Worm (Caenorhabditis elegans) whole organism, L2 larva: ENCODE data around the gene F22E12.3.

ENCODE experiments used
- C34F6.9 ChIP-seq: fragments of 150-350 bp; optimal IDR thresholded peaks from 2 replicates; lab custom pipeline; 2014; ENCODE audit warnings: missing biosample characterization, missing genetic modification characterization
- F13H6.1 ChIP-seq: sonication (generic microtip); optimal IDR thresholded peaks from 2 replicates; lab custom pipeline; 2016; ENCODE audit warnings: missing genetic modification characterization, missing compliant biosample characterization
- R02D3.7 ChIP-seq: fragments of 150-350 bp; optimal IDR thresholded peaks from 2 replicates; lab custom pipeline; 2014; ENCODE audit warnings: missing biosample characterization, missing genetic modification characterization
- Y55F3AM.14 ChIP-seq: fragments of 200-800 bp; sonication (Bioruptor generic); optimal IDR thresholded peaks from 2 replicates; lab custom pipeline; 2018; ENCODE audit warnings: mild to moderate bottlenecking, missing genetic modification characterization, missing compliant biosample characterization
- alr-1 ChIP-seq: fragments of 150-350 bp; optimal IDR thresholded peaks from 2 replicates; lab custom pipeline; 2014; ENCODE audit warnings: missing biosample characterization, missing genetic modification characterization
- aly-2 ChIP-seq: fragments of 150-350 bp; optimal IDR thresholded peaks from 2 replicates; lab custom pipeline; 2014; ENCODE audit warnings: missing biosample characterization, missing genetic modification characterization
- ama-1 ChIP-seq: fragments of 150-350 bp; optimal IDR thresholded peaks from 2 replicates; lab custom pipeline; 2018; ENCODE audit warnings: inconsistent platforms
- ceh-16 ChIP-seq: fragments of 150-350 bp; optimal IDR thresholded peaks from 2 replicates; lab custom pipeline; 2014; ENCODE audit warnings: missing biosample characterization, missing genetic modification characterization
- ceh-82 ChIP-seq: fragments of 150-350 bp; optimal IDR thresholded peaks from 2 replicates; lab custom pipeline; 2014; ENCODE audit warnings: missing biosample characterization, missing genetic modification characterization
- crh-2 ChIP-seq: sonication (generic microtip); optimal IDR thresholded peaks from 2 replicates; lab custom pipeline; 2017; ENCODE audit warnings: missing biosample characterization, missing genetic modification characterization
- egl-27 ChIP-seq: sonication (generic microtip); optimal IDR thresholded peaks from 3 replicates; lab custom pipeline; 2017; ENCODE audit warnings: missing biosample characterization, missing genetic modification reagents, missing genetic modification characterization
- elt-1 ChIP-seq: fragments of 150-350 bp; optimal IDR thresholded peaks from 2 replicates; lab custom pipeline; 2014; ENCODE audit warnings: missing biosample characterization, missing genetic modification characterization
- elt-3 ChIP-seq: sonication (generic microtip); optimal IDR thresholded peaks from 2 replicates; lab custom pipeline; 2017; ENCODE audit warnings: missing biosample characterization, missing genetic modification characterization
- fos-1 ChIP-seq: fragments of 150-350 bp; optimal IDR thresholded peaks from 2 replicates; lab custom pipeline; 2014; ENCODE audit warnings: missing biosample characterization, missing genetic modification characterization
- gmeb-1 ChIP-seq: fragments of 150-350 bp; optimal IDR thresholded peaks from 2 replicates; lab custom pipeline; 2014; ENCODE audit warnings: missing biosample characterization, missing genetic modification characterization
- lin-39 ChIP-seq: fragments of 150-350 bp; optimal IDR thresholded peaks from 2 replicates; lab custom pipeline; 2014; ENCODE audit warnings: missing biosample characterization, missing genetic modification reagents, missing genetic modification characterization
- lsy-2 ChIP-seq, 2 experiments: fragments of 150-350 bp in 1 of 2; sonication (generic microtip) in 1 of 2; optimal IDR thresholded peaks; 2 replicates each; lab custom pipeline; 2014 to 2017; ENCODE audit warnings: missing biosample characterization in 2 of 2, missing genetic modification characterization in 2 of 2
- mab-5 ChIP-seq: fragments of 150-350 bp; optimal IDR thresholded peaks from 2 replicates; lab custom pipeline; 2014; ENCODE audit warnings: missing biosample characterization, missing genetic modification characterization
- mdl-1 ChIP-seq, 2 experiments: fragments of 150-350 bp in 1 of 2; sonication (generic microtip) in 1 of 2; optimal IDR thresholded peaks; 2 replicates each; lab custom pipeline; 2017; ENCODE audit warnings: missing biosample characterization in 2 of 2, missing genetic modification characterization in 2 of 2
- nhr-11 ChIP-seq: fragments of 150-350 bp; optimal IDR thresholded peaks from 2 replicates; lab custom pipeline; 2014; ENCODE audit warnings: missing biosample characterization, missing genetic modification characterization
- nhr-129 ChIP-seq: fragments of 150-350 bp; optimal IDR thresholded peaks from 2 replicates; lab custom pipeline; 2014; ENCODE audit warnings: missing biosample characterization, missing genetic modification characterization
- nhr-237 ChIP-seq: fragments of 150-350 bp; optimal IDR thresholded peaks from 2 replicates; lab custom pipeline; 2014; ENCODE audit warnings: missing biosample characterization, missing genetic modification characterization
- peb-1 ChIP-seq: fragments of 150-350 bp; optimal IDR thresholded peaks from 2 replicates; lab custom pipeline; 2014; ENCODE audit warnings: missing biosample characterization, missing genetic modification characterization
- sem-4 ChIP-seq: fragments of 150-350 bp; optimal IDR thresholded peaks from 2 replicates; lab custom pipeline; 2014; ENCODE audit warnings: missing biosample characterization, missing genetic modification reagents, missing genetic modification characterization
- skn-1 ChIP-seq: sonication (generic microtip); optimal IDR thresholded peaks from 2 replicates; lab custom pipeline; 2017; ENCODE audit warnings: missing biosample characterization, missing genetic modification characterization
- sma-3 ChIP-seq: sonication (generic microtip); optimal IDR thresholded peaks from 2 replicates; lab custom pipeline; 2016; ENCODE audit warnings: missing genetic modification reagents, missing genetic modification characterization, missing compliant biosample characterization
- sma-9 ChIP-seq, 2 experiments: fragments of 150-350 bp in 1 of 2; sonication (generic microtip) in 1 of 2; optimal IDR thresholded peaks; 2 replicates each; lab custom pipeline; 2014 to 2016; ENCODE audit warnings: missing genetic modification characterization in 2 of 2, mild to moderate bottlenecking in 1 of 2, missing biosample characterization in 1 of 2, missing compliant biosample characterization in 1 of 2, missing genetic modification reagents in 1 of 2, moderate library complexity in 1 of 2
- unc-39 ChIP-seq: fragments of 150-350 bp; optimal IDR thresholded peaks from 2 replicates; lab custom pipeline; 2014; ENCODE audit warnings: missing biosample characterization, missing genetic modification characterization
- unc-62 ChIP-seq: fragments of 150-350 bp; optimal IDR thresholded peaks from 2 replicates; lab custom pipeline; 2014; ENCODE audit warnings: missing biosample characterization, missing genetic modification reagents, missing genetic modification characterization
- ztf-1 ChIP-seq: fragments of 200-800 bp; sonication (Bioruptor generic); conservative IDR thresholded peaks from 2 replicates; pipeline ENCODE4 v1.3.6; 2022; ENCODE audit warnings: missing genetic modification characterization, missing compliant biosample characterization

F22E12.3 gene

ce11 chrV:10453466-10453865, 9.7 kb downstream of the F22E12.3 start, which contains the start of gene Y32F6A.5:
TSS of gene Y32F6A.5 (minus strand) at chrV:10453605.
- TF ChIP-seq lin-39 (no peak), sma-9 (GFP tag; optimal IDR thresholded peaks at IDR 0.05; lab: Kevin White, UChicago) (peak; percentile 11), sma-9 (tag; optimal IDR thresholded peaks at IDR 0.05; lab: Kevin White, UChicago) (no peak), C34F6.9 (tag; lab: Kevin White, UChicago) (peak; percentile 26), ceh-82 (no peak), Y55F3AM.14 (no peak)

ce11 chrV:10441135-10442024, 21.8 kb downstream of the F22E12.3 start, which contains the start of gene pap-1:
TSS of gene pap-1 (plus strand) at chrV:10441974.
- TF ChIP-seq fos-1, result peak; percentile 3
- peak; percentile 16 for TF ChIP-seq sma-9 (GFP tag; optimal IDR thresholded peaks at IDR 0.05; lab: Kevin White, UChicago)
- no peak for TF ChIP-seq sma-9 (tag; optimal IDR thresholded peaks at IDR 0.05; lab: Kevin White, UChicago)
- peak; percentile 50 for TF ChIP-seq C34F6.9 (tag; lab: Kevin White, UChicago)
- TF ChIP-seq ztf-1 (GFP tag; lab: Robert Waterston, UW), result no peak
- peak in 1 of 2 experiments; percentile 39 for TF ChIP-seq lsy-2 (tag; optimal IDR thresholded peaks at IDR 0.05; lab: Kevin White, UChicago)
- TF ChIP-seq R02D3.7, result no peak
- peak in 1 of 2 experiments; percentile 27 for TF ChIP-seq mdl-1 (tag; optimal IDR thresholded peaks at IDR 0.05; lab: Kevin White, UChicago)
- TF ChIP-seq nhr-129, result peak; percentile 62

- no peak for TF ChIP-seq nhr-237 (tag; lab: Kevin White, UChicago)
These were observed 22.5 kb downstream of the F22E12.3 start, which contains the start of gene snf-10 for ce11 chrV:10440723-10441122. TSS of gene snf-10 (minus strand) at chrV:10440823.

ce11 chrV:10436612-10437011, 26.6 kb downstream of the F22E12.3 start, which contains the start of gene set-22:
TSS of gene set-22 (plus strand) at chrV:10436912.
- no peak for TF ChIP-seq mab-5
- TF ChIP-seq unc-39, result no peak
- TF ChIP-seq sem-4 (tag; lab: Kevin White, UChicago), result no peak
- TF ChIP-seq ama-1 (lab: Kevin White, UChicago), result no peak
- no peak for TF ChIP-seq lsy-2 (tag; optimal IDR thresholded peaks at IDR 0.05; lab: Kevin White, UChicago)
- no peak for TF ChIP-seq F13H6.1 (tag; lab: Kevin White, UChicago)
- TF ChIP-seq aly-2 (tag; lab: Kevin White, UChicago), result no peak
- no peak for TF ChIP-seq unc-62 (GFP tag; lab: Kevin White, UChicago)
- TF ChIP-seq egl-27, result no peak
- no peak for TF ChIP-seq ceh-16 (tag; lab: Kevin White, UChicago)
- TF ChIP-seq sma-3 (GFP tag; lab: Kevin White, UChicago), result no peak
- TF ChIP-seq elt-1, result no peak
- no peak for TF ChIP-seq sma-9 (GFP tag; optimal IDR thresholded peaks at IDR 0.05; lab: Kevin White, UChicago)
- TF ChIP-seq sma-9 (tag; optimal IDR thresholded peaks at IDR 0.05; lab: Kevin White, UChicago), result no peak
- no peak for TF ChIP-seq nhr-237 (tag; lab: Kevin White, UChicago)
- no peak for TF ChIP-seq alr-1
- no peak for TF ChIP-seq elt-3

- TF ChIP-seq fos-1 (peak; percentile 70), skn-1 (tag; lab: Kevin White, UChicago) (no peak), sma-9 (GFP tag; optimal IDR thresholded peaks at IDR 0.05; lab: Kevin White, UChicago) (peak; percentile 18), sma-9 (tag; optimal IDR thresholded peaks at IDR 0.05; lab: Kevin White, UChicago) (no peak), peb-1 (no peak), lin-39 (no peak), nhr-11 (tag; lab: Kevin White, UChicago) (no peak), sma-3 (GFP tag; lab: Kevin White, UChicago) (no peak), crh-2 (tag; lab: Kevin White, UChicago) (peak; percentile 42)
- TF ChIP-seq, all 48 proteins: peak for 3
These were observed 28.0 kb downstream of the F22E12.3 start for ce11 chrV:10435198-10435597.

ce11 chrV:10433721-10434120, 29.5 kb downstream of the F22E12.3 start, which contains the start of gene Y32F6A.4:
TSS of gene Y32F6A.4 (minus strand) at chrV:10434067.
- TF ChIP-seq crh-2 (tag; lab: Kevin White, UChicago), result peak; percentile 2
- peak; percentile 8 for TF ChIP-seq gmeb-1 (tag; lab: Kevin White, UChicago)
- no peak for TF ChIP-seq egl-27
- TF ChIP-seq aly-2 (tag; lab: Kevin White, UChicago), result no peak
- TF ChIP-seq fos-1, result peak; percentile 51
